Fruit fly (Drosophila melanogaster) whole organism, pupa: ENCODE results near the gene CG7523.

Experiments used
- CG13204 ChIP-seq: fragments of 200-800 bp; sonication (Bioruptor generic); optimal IDR thresholded peaks from 2 replicates; lab custom pipeline; 2018; ENCODE audit warnings: missing biosample characterization, mild to moderate bottlenecking, missing genetic modification characterization, moderate library complexity
- CG14655 ChIP-seq: fragments of 200-800 bp; sonication (Bioruptor generic); optimal IDR thresholded peaks from 3 replicates; lab custom pipeline; 2017; ENCODE audit warnings: mild to moderate bottlenecking, missing biosample characterization, missing genetic modification reagents, missing genetic modification characterization
- CG15710 ChIP-seq: fragments of 200-800 bp; sonication (Bioruptor generic); optimal IDR thresholded peaks from 2 replicates; lab custom pipeline; 2018; ENCODE audit warnings: missing biosample characterization, mild to moderate bottlenecking, missing genetic modification characterization, moderate library complexity
- CG17806 ChIP-seq: fragments of 200-800 bp; sonication (Bioruptor generic); optimal IDR thresholded peaks from 2 replicates; lab custom pipeline; 2018; ENCODE audit warnings: missing biosample characterization, mild to moderate bottlenecking, missing genetic modification characterization, moderate library complexity
- CG34367 ChIP-seq: fragments of 200-800 bp; sonication (Bioruptor generic); optimal IDR thresholded peaks from 2 replicates; lab custom pipeline; 2018; ENCODE audit warnings: missing biosample characterization, mild to moderate bottlenecking, missing genetic modification characterization
- CG4496 ChIP-seq: fragments of 200-800 bp; sonication (Bioruptor generic); IDR thresholded peaks from 3 replicates; pipeline ENCODE4 v1.3.6; 2022; ENCODE audit warnings: missing biosample characterization, missing genetic modification characterization
- fd96Ca ChIP-seq: fragments of 200-800 bp; sonication (Bioruptor generic); IDR thresholded peaks from 3 replicates; pipeline ENCODE4 v1.3.6; 2022; ENCODE audit warnings: missing biosample characterization, missing genetic modification characterization
- gl ChIP-seq: fragments of 200-800 bp; sonication (Bioruptor generic); optimal IDR thresholded peaks from 2 replicates; lab custom pipeline; 2018; ENCODE audit warnings: missing biosample characterization, mild to moderate bottlenecking, missing genetic modification characterization

dm6 chr3R:17656923-17657322, 13.8 kb downstream of the CG7523 start:
- no peak for TF ChIP-seq CG4496 (GFP tag; lab: Robert Waterston, UW)
- TF ChIP-seq CG34367 = no peak
- TF ChIP-seq CG17806 = no peak
- TF ChIP-seq gl = no peak
- no peak for TF ChIP-seq CG15710 (tag; lab: Kevin White, UChicago)
- TF ChIP-seq fd96Ca = no peak
- no peak for TF ChIP-seq CG14655 (GFP tag; lab: Kevin White, UChicago)
- no peak for TF ChIP-seq CG13204 (GFP tag; lab: Kevin White, UChicago)
